Fruit fly (Drosophila melanogaster): ENCODE data around the gene dpr16.

Gene dpr16

DNA sequence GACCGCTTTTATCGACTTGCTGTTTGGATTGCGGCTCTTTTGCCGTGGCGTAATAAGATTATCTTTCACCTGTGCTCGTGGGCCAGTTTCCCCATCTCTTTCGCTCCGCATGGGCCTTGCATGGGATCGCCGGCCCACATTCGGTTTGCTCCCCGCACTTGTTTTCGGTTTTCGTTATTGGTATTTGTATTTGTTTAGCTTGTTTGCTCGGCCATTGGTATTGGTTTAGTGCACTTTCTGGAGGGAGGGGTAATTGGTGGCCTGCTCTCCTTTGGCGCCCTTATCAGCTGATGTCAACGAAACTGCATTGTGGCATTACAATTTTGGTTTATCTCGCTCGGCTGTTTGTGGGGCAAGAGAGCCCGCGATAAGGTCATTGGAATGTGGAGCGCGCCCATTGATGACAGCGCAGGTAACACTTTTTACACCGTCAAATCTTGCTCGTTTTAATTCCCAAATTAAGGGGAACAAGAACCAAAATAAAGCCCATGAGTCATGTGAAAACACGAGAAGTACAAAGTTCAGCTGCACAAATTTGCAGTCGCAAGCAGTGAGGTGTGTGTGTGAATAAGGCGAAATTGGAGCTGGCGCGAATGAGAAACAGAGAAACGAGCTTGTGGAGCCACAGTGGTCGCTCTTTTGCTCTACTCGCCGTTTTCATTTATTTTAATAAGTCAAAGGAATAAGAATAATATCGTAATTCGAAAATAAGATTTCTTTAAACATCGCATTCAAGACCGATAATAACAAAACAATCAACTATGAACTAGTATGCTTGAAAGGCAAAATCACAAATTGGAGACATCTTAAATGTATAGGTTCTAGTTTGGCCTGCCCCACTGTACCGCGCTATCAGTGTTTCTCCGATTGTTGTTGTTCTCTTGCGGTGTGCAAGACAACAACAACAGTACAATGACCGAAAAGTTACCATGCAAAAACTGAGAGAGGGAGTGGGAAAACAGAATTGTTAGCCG, 64.9 kb downstream of the dpr16 start (continued):
- TF ChIP-seq CG10565 (GFP tag; optimal IDR thresholded peaks at IDR 0.05), result peak; percentile 99
- peak; percentile 90 for TF ChIP-seq CG32767 (GFP tag; IDR thresholded peaks at IDR 0.05)
- peak; percentile 99 for TF ChIP-seq tup (GFP tag; optimal IDR thresholded peaks at IDR 0.05)
- peak; percentile 78 for TF ChIP-seq CG7839 (tag; optimal IDR thresholded peaks at IDR 0.05)
- peak; percentile 97 for TF ChIP-seq TFAM (GFP tag; optimal IDR thresholded peaks at IDR 0.05)
- peak; percentile 98 for TF ChIP-seq CG9876 (GFP tag; optimal IDR thresholded peaks at IDR 0.05)
- peak; percentile 89 for TF ChIP-seq ttk (GFP tag; IDR thresholded peaks at IDR 0.05)
- TF ChIP-seq Blimp-1 (GFP tag; optimal IDR thresholded peaks at IDR 0.05), result peak; percentile 98
- TF ChIP-seq lov (optimal IDR thresholded peaks at IDR 0.05), result no peak
- peak; percentile 99 for TF ChIP-seq lov (GFP tag; IDR thresholded peaks at IDR 0.05)
- peak; percentile 97 for TF ChIP-seq nerfin-1 (tag; optimal IDR thresholded peaks at IDR 0.05)
- TF ChIP-seq CG1529 (GFP tag; optimal IDR thresholded peaks at IDR 0.05), result peak; percentile 99
- TF ChIP-seq Ptx1 (GFP tag; IDR thresholded peaks at IDR 0.05), result peak; percentile 69
- peak; percentile 99 for TF ChIP-seq ara (GFP tag; IDR thresholded peaks at IDR 0.05)
- TF ChIP-seq dimm (GFP tag; IDR thresholded peaks at IDR 0.05), result peak; percentile 89
- TF ChIP-seq cwo (GFP tag; optimal IDR thresholded peaks at IDR 0.05), result peak; percentile 64
- TF ChIP-seq usp (GFP tag; optimal IDR thresholded peaks at IDR 0.05), result no peak
- peak; percentile 98 for TF ChIP-seq CG1603 (tag; optimal IDR thresholded peaks at IDR 0.05)
- TF ChIP-seq CG34224 (GFP tag; IDR thresholded peaks at IDR 0.05; ENCODE audit: partially characterized antibody), result no peak
- TF ChIP-seq vfl (GFP tag; optimal IDR thresholded peaks at IDR 0.05), result peak; percentile 83
- TF ChIP-seq CG10147 (GFP tag; optimal IDR thresholded peaks at IDR 0.05), result peak; percentile 44
- TF ChIP-seq ranshi (GFP tag; IDR thresholded peaks at IDR 0.05), result peak; percentile 94
- TF ChIP-seq CG14667 (GFP tag; IDR thresholded peaks at IDR 0.05), result peak; percentile 75
- TF ChIP-seq CG5245 (GFP tag; optimal IDR thresholded peaks at IDR 0.05), result peak; percentile 98
- TF ChIP-seq Meics (GFP tag; optimal IDR thresholded peaks at IDR 0.05), result peak; percentile 70
- TF ChIP-seq chif (GFP tag; optimal IDR thresholded peaks at IDR 0.05), result peak; percentile 99
- peak; percentile 99 for TF ChIP-seq Med (GFP tag)
- TF ChIP-seq CG4404 (GFP tag; IDR thresholded peaks at IDR 0.05), result peak; percentile 75
- TF ChIP-seq CG15479 (GFP tag; optimal IDR thresholded peaks at IDR 0.05), result peak; percentile 82
- TF ChIP-seq GATAe (GFP tag; conservative IDR thresholded peaks at IDR 0.05), result peak; percentile 17; the same call in 1 of the 2 replicates
- TF ChIP-seq CG10979 (tag; optimal IDR thresholded peaks at IDR 0.05), result peak; percentile 90
- peak; percentile 92 to 97 for TF ChIP-seq Pdp1 (GFP tag; optimal IDR thresholded peaks at IDR 0.05)
- TF ChIP-seq CG12942 (GFP tag; optimal IDR thresholded peaks at IDR 0.05), result peak; percentile 99
- peak; percentile 90; the same call in 3 of the 4 replicates for TF ChIP-seq chinmo (GFP tag; IDR thresholded peaks at IDR 0.05; ENCODE audit: partially characterized antibody)
- TF ChIP-seq CG15073 (GFP tag; optimal IDR thresholded peaks at IDR 0.05), result peak; percentile 88
- no peak for TF ChIP-seq CG6791 (GFP tag; IDR thresholded peaks at IDR 0.05; ENCODE audit: partially characterized antibody)
- peak; percentile 99 for TF ChIP-seq wek (GFP tag; optimal IDR thresholded peaks at IDR 0.05)
- peak; percentile 96 for TF ChIP-seq Sox102F (GFP tag; optimal IDR thresholded peaks at IDR 0.05)
- no peak for TF ChIP-seq CG34376 (GFP tag; optimal IDR thresholded peaks at IDR 0.05)
- no peak for TF ChIP-seq pan (optimal IDR thresholded peaks at IDR 0.05)
- TF ChIP-seq pan (GFP tag; optimal IDR thresholded peaks at IDR 0.05 in 1 of 2, IDR thresholded peaks at IDR 0.05 in 1 of 2), result peak in 1 of 2 experiments; percentile 90
- TF ChIP-seq wdn (GFP tag; IDR thresholded peaks at IDR 0.05), result peak; percentile 71; the same call in 1 of the 2 replicates
- TF ChIP-seq pros (GFP tag; optimal IDR thresholded peaks at IDR 0.05), result peak; percentile 69
- peak; percentile 95 for TF ChIP-seq tin (GFP tag; optimal IDR thresholded peaks at IDR 0.05)
- no peak; the same call in 2 of the 3 replicates for TF ChIP-seq HLH4C (GFP tag; IDR thresholded peaks at IDR 0.05; ENCODE audit: partially characterized antibody)
- TF ChIP-seq Bgb (GFP tag; IDR thresholded peaks at IDR 0.05; ENCODE audit: partially characterized antibody), result no peak
- 0 out of 2 replicates have a peak, but pooled peaks have one; percentile 21 for TF ChIP-seq sna (GFP tag; IDR thresholded peaks at IDR 0.05; ENCODE audit: partially characterized antibody)

Data from whole organism, embryonic.